Fruit fly (Drosophila melanogaster) whole organism, embryonic: ENCODE results near the gene CG14778.
A peak's percentile ranks its signal among the peaks of the same experiment; 100 is the strongest.

ENCODE experiments used
- Bgb ChIP-seq: fragments of 200-800 bp; sonication (Bioruptor generic); IDR thresholded peaks from 2 replicates; pipeline ENCODE4 v1.3.6; 2022; ENCODE audit warnings: missing biosample characterization, missing genetic modification characterization; ENCODE audit not compliant: partially characterized antibody
- Blimp-1 ChIP-seq: fragments of 200-800 bp; sonication (Bioruptor generic); optimal IDR thresholded peaks from 3 replicates; lab custom pipeline; 2018; ENCODE audit warnings: missing biosample characterization, missing genetic modification characterization, mild to moderate bottlenecking, moderate library complexity, missing genetic modification reagents
- CG1024 ChIP-seq: fragments of 200-800 bp; sonication (Bioruptor generic); IDR thresholded peaks from 2 replicates; pipeline ENCODE4 v1.3.6; 2022; ENCODE audit warnings: missing biosample characterization, missing genetic modification characterization
- CG11560 ChIP-seq: fragments of 200-800 bp; sonication (Bioruptor generic); IDR thresholded peaks from 3 replicates; pipeline ENCODE4 v1.3.6; 2022; ENCODE audit warnings: missing biosample characterization, missing genetic modification characterization
- CG11695 ChIP-seq: fragments of 200-800 bp; sonication (Bioruptor generic); IDR thresholded peaks from 3 replicates; pipeline ENCODE4 v1.3.6; 2022; ENCODE audit warnings: missing biosample characterization, missing genetic modification characterization
- CG12236 ChIP-seq: fragments of 200-800 bp; sonication (Bioruptor generic); optimal IDR thresholded peaks from 2 replicates; lab custom pipeline; 2016; ENCODE audit warnings: missing biosample characterization, missing genetic modification characterization
- CG13296 ChIP-seq: fragments of 200-800 bp; sonication (Bioruptor generic); optimal IDR thresholded peaks from 3 replicates; lab custom pipeline; 2018; ENCODE audit warnings: missing biosample characterization, mild to moderate bottlenecking, missing genetic modification characterization
- CG13894 ChIP-seq: fragments of 200-800 bp; sonication (Bioruptor generic); optimal IDR thresholded peaks from 3 replicates; lab custom pipeline; 2018; ENCODE audit warnings: missing biosample characterization, mild to moderate bottlenecking, missing genetic modification characterization, moderate library complexity
- CG14441 ChIP-seq: fragments of 200-800 bp; sonication (Bioruptor generic); IDR thresholded peaks from 2 replicates; pipeline ENCODE4 v1.3.6; 2022; ENCODE audit warnings: missing biosample characterization, missing genetic modification characterization
- CG1602 ChIP-seq: fragments of 200-800 bp; sonication (Bioruptor generic); optimal IDR thresholded peaks from 3 replicates; lab custom pipeline; 2016; ENCODE audit warnings: missing biosample characterization, missing genetic modification characterization
- CG17186 ChIP-seq: fragments of 200-800 bp; sonication (Bioruptor generic); optimal IDR thresholded peaks from 3 replicates; lab custom pipeline; 2017; ENCODE audit warnings: missing biosample characterization, missing genetic modification reagents, missing genetic modification characterization
- CG17359 ChIP-seq: fragments of 200-800 bp; sonication (Bioruptor generic); optimal IDR thresholded peaks from 3 replicates; lab custom pipeline; 2018; ENCODE audit warnings: missing biosample characterization, mild to moderate bottlenecking, missing genetic modification characterization, moderate library complexity
- CG17361 ChIP-seq: fragments of 200-800 bp; sonication (Bioruptor generic); IDR thresholded peaks from 3 replicates; pipeline ENCODE4 v1.3.6; 2022; ENCODE audit warnings: missing biosample characterization, missing genetic modification characterization
- CG1792 ChIP-seq: fragments of 200-800 bp; sonication (Bioruptor generic); optimal IDR thresholded peaks from 2 replicates; lab custom pipeline; 2016; ENCODE audit warnings: missing biosample characterization, missing genetic modification characterization
- CG2202 ChIP-seq: fragments of 200-800 bp; sonication (Bioruptor generic); optimal IDR thresholded peaks from 2 replicates; lab custom pipeline; 2018; ENCODE audit warnings: missing biosample characterization, mild to moderate bottlenecking, missing genetic modification characterization
- CG31388 ChIP-seq: fragments of 200-800 bp; sonication (Bioruptor generic); optimal IDR thresholded peaks from 2 replicates; lab custom pipeline; 2016; ENCODE audit warnings: missing biosample characterization, missing genetic modification characterization
- CG3995 ChIP-seq: fragments of 200-800 bp; sonication (Bioruptor generic); optimal IDR thresholded peaks from 3 replicates; lab custom pipeline; 2016; ENCODE audit warnings: missing biosample characterization, missing genetic modification characterization
- CG43689 ChIP-seq: fragments of 200-800 bp; sonication (Bioruptor generic); IDR thresholded peaks from 2 replicates; pipeline ENCODE4 v1.3.6; 2022; ENCODE audit warnings: missing biosample characterization, missing genetic modification characterization
- CG4820 ChIP-seq: fragments of 200-800 bp; sonication (Bioruptor generic); optimal IDR thresholded peaks from 3 replicates; lab custom pipeline; 2016; ENCODE audit warnings: missing biosample characterization, missing genetic modification characterization
- CG6854 ChIP-seq: fragments of 200-800 bp; sonication (Bioruptor generic); optimal IDR thresholded peaks from 3 replicates; lab custom pipeline; 2017; ENCODE audit warnings: missing biosample characterization, mild to moderate bottlenecking, missing genetic modification characterization
- CG7271 ChIP-seq: fragments of 200-800 bp; sonication (Bioruptor generic); optimal IDR thresholded peaks from 2 replicates; lab custom pipeline; 2018; ENCODE audit warnings: missing biosample characterization, mild to moderate bottlenecking, missing genetic modification characterization, moderate library complexity
- CG7357 ChIP-seq: fragments of 200-800 bp; sonication (Bioruptor generic); IDR thresholded peaks from 3 replicates; pipeline ENCODE4 v1.3.6; 2022; ENCODE audit warnings: missing biosample characterization, missing genetic modification characterization
- CG7556 ChIP-seq: fragments of 200-800 bp; sonication (Bioruptor generic); optimal IDR thresholded peaks from 2 replicates; lab custom pipeline; 2017; ENCODE audit warnings: missing biosample characterization, mild to moderate bottlenecking, missing genetic modification characterization
- CG9437 ChIP-seq: fragments of 200-800 bp; sonication (Bioruptor generic); optimal IDR thresholded peaks from 2 replicates; lab custom pipeline; 2018; ENCODE audit warnings: missing biosample characterization, mild to moderate bottlenecking, missing genetic modification characterization
- CrebB ChIP-seq: fragments of 200-800 bp; sonication (Bioruptor generic); optimal IDR thresholded peaks from 3 replicates; lab custom pipeline; 2018; ENCODE audit warnings: missing biosample characterization, mild to moderate bottlenecking, missing genetic modification characterization
- ERR ChIP-seq: fragments of 200-800 bp; sonication (Bioruptor generic); optimal IDR thresholded peaks from 2 replicates; lab custom pipeline; 2016; ENCODE audit warnings: missing biosample characterization, missing genetic modification characterization
- Hr78 ChIP-seq, 2 experiments: fragments of 200-800 bp in 1 of 2; fragments of >200 bp in 1 of 2; sonication (Bioruptor generic) in 1 of 2; optimal IDR thresholded peaks; 2 replicates each; lab custom pipeline; 2017 to 2019; ENCODE audit warnings: missing biosample characterization in 2 of 2, missing genetic modification characterization in 2 of 2, mild to moderate bottlenecking in 1 of 2, moderate library complexity in 1 of 2
- Hsf ChIP-seq: fragments of 200-800 bp; sonication (Bioruptor generic); optimal IDR thresholded peaks from 3 replicates; lab custom pipeline; 2016; ENCODE audit warnings: missing biosample characterization, missing genetic modification characterization
- Kr ChIP-seq: fragments of 200-800 bp; sonication (Bioruptor generic); optimal IDR thresholded peaks from 2 replicates; lab custom pipeline; 2017; ENCODE audit warnings: missing biosample characterization, mild to moderate bottlenecking, missing genetic modification characterization
- Lim3 ChIP-seq: fragments of 200-800 bp; sonication (Bioruptor generic); IDR thresholded peaks from 2 replicates; pipeline ENCODE4 v1.3.6; 2022; ENCODE audit warnings: missing biosample characterization, missing genetic modification characterization
- NC2β ChIP-seq: fragments of 200-800 bp; sonication (Bioruptor generic); optimal IDR thresholded peaks from 2 replicates; lab custom pipeline; 2016; ENCODE audit warnings: missing biosample characterization, missing genetic modification characterization
- NK7.1 ChIP-seq: fragments of 200-800 bp; sonication (Bioruptor generic); optimal IDR thresholded peaks from 3 replicates; lab custom pipeline; 2016; ENCODE audit warnings: missing biosample characterization, missing genetic modification characterization
- Nf-YC ChIP-seq: fragments of 200-800 bp; optimal IDR thresholded peaks from 3 replicates; lab custom pipeline; 2019; ENCODE audit warnings: missing biosample characterization, mild to moderate bottlenecking, missing genetic modification characterization, moderate library complexity
- Oaz ChIP-seq: fragments of 200-800 bp; sonication (Bioruptor generic); IDR thresholded peaks from 2 replicates; pipeline ENCODE4 v1.3.6; 2022; ENCODE audit warnings: missing biosample characterization, missing genetic modification characterization
- Optix ChIP-seq: fragments of 200-800 bp; sonication (Bioruptor generic); IDR thresholded peaks from 3 replicates; pipeline ENCODE4 v1.3.6; 2022; ENCODE audit warnings: missing biosample characterization, missing genetic modification characterization
- Sry-β ChIP-seq: fragments of 200-800 bp; sonication (Bioruptor generic); optimal IDR thresholded peaks from 2 replicates; lab custom pipeline; 2018; ENCODE audit warnings: missing biosample characterization, mild to moderate bottlenecking, missing genetic modification characterization, moderate library complexity
- Tbp ChIP-seq: fragments of >200 bp; optimal IDR thresholded peaks from 2 replicates; lab custom pipeline; 2018; ENCODE audit warnings: missing biosample characterization, missing genetic modification characterization
- ap ChIP-seq: fragments of 200-800 bp; sonication (Bioruptor generic); IDR thresholded peaks from 2 replicates; pipeline ENCODE4 v1.3.6; 2022; ENCODE audit warnings: missing biosample characterization, missing genetic modification characterization
- chif ChIP-seq, 2 experiments: fragments of 200-800 bp; sonication (Bioruptor generic); optimal IDR thresholded peaks; 3 replicates each; lab custom pipeline; 2016; ENCODE audit warnings: missing biosample characterization in 2 of 2, missing genetic modification characterization in 2 of 2
- h ChIP-seq: fragments of >200 bp; optimal IDR thresholded peaks from 2 replicates; lab custom pipeline; 2017
- hbn ChIP-seq: fragments of 200-800 bp; sonication (Bioruptor generic); IDR thresholded peaks from 2 replicates; pipeline ENCODE4 v1.3.6; 2022; ENCODE audit warnings: missing biosample characterization, missing genetic modification characterization; ENCODE audit not compliant: partially characterized antibody
- ind ChIP-seq: fragments of 200-800 bp; sonication (Bioruptor generic); optimal IDR thresholded peaks from 3 replicates; lab custom pipeline; 2016; ENCODE audit warnings: missing biosample characterization, missing genetic modification characterization
- lola ChIP-seq, 3 experiments: fragments of >200 bp in 2 of 3; fragments of 200-800 bp in 1 of 3; sonication (Bioruptor generic) in 1 of 3; optimal IDR thresholded peaks; 2 replicates each; lab custom pipeline; 2017 to 2019; ENCODE audit warnings: missing biosample characterization in 3 of 3, missing genetic modification characterization in 3 of 3, mild to moderate bottlenecking in 1 of 3, moderate library complexity in 1 of 3
- mirr ChIP-seq: fragments of 200-800 bp; sonication (Bioruptor generic); optimal IDR thresholded peaks from 3 replicates; lab custom pipeline; 2018; ENCODE audit warnings: missing biosample characterization, mild to moderate bottlenecking, missing genetic modification characterization
- onecut ChIP-seq: fragments of 200-800 bp; sonication (Bioruptor generic); IDR thresholded peaks from 2 replicates; pipeline ENCODE4 v1.3.6; 2022; ENCODE audit warnings: missing biosample characterization, missing genetic modification characterization
- otp ChIP-seq: fragments of 200-800 bp; sonication (Bioruptor generic); IDR thresholded peaks from 3 replicates; pipeline ENCODE4, ENCODE4 v1.3.6; 2022; ENCODE audit warnings: missing biosample characterization, missing genetic modification characterization
- pb ChIP-seq: fragments of 200-800 bp; sonication (Bioruptor generic); optimal IDR thresholded peaks from 3 replicates; lab custom pipeline; 2016; ENCODE audit warnings: missing biosample characterization, missing genetic modification characterization
- run ChIP-seq: fragments of 200-800 bp; sonication (Bioruptor generic); optimal IDR thresholded peaks from 3 replicates; lab custom pipeline; 2018; ENCODE audit warnings: missing biosample characterization, mild to moderate bottlenecking, missing genetic modification characterization
- sim ChIP-seq: fragments of 200-800 bp; sonication (Bioruptor generic); IDR thresholded peaks from 2 replicates; pipeline ENCODE4 v1.3.6; 2022; ENCODE audit warnings: missing biosample characterization, missing genetic modification characterization
- sisA ChIP-seq: fragments of 200-800 bp; sonication (Bioruptor generic); IDR thresholded peaks from 2 replicates; pipeline ENCODE4 v1.3.6; 2022; ENCODE audit warnings: missing biosample characterization, missing genetic modification characterization
- unpg ChIP-seq: fragments of 200-800 bp; sonication (Bioruptor generic); optimal IDR thresholded peaks from 3 replicates; lab custom pipeline; 2018; ENCODE audit warnings: missing biosample characterization, mild to moderate bottlenecking, missing genetic modification characterization, moderate library complexity
- yki ChIP-seq: fragments of >200 bp; optimal IDR thresholded peaks from 3 replicates; lab custom pipeline; 2018

The CG14778 gene

dm6 chrX:1470562-1470961, 3.3 kb downstream of the CG14778 start, which contains the start of gene pck:
TSS of gene pck (plus strand) at chrX:1470666.
- no peak for TF ChIP-seq ap (GFP tag; lab: Robert Waterston, UW)
- no peak for TF ChIP-seq Lim3
- TF ChIP-seq CG43689 (GFP tag; lab: Robert Waterston, UW) = no peak
- TF ChIP-seq CG7271 = peak; percentile 49
- TF ChIP-seq sim (GFP tag; lab: Robert Waterston, UW) = no peak
- no peak for TF ChIP-seq Sry-β (GFP tag; lab: Kevin White, UChicago)
- no peak for TF ChIP-seq CrebB
- TF ChIP-seq pb (GFP tag; lab: Kevin White, UChicago) = no peak
- peak; percentile 67 for TF ChIP-seq Hsf (GFP tag; lab: Kevin White, UChicago)
- TF ChIP-seq CG12236 = peak; percentile 45
- peak; percentile 64 for TF ChIP-seq CG4820 (GFP tag; lab: Kevin White, UChicago)
- TF ChIP-seq CG17186 = peak; percentile 78
- TF ChIP-seq chif (GFP tag; optimal IDR thresholded peaks at IDR 0.05; lab: Kevin White, UChicago) = peak in 1 of 2 experiments; percentile 64
- no peak for TF ChIP-seq run (tag; lab: Kevin White, UChicago)
- peak; percentile 36 for TF ChIP-seq CG1792
- no peak for TF ChIP-seq yki (lab: Kevin White, UChicago)
- peak; percentile 52 for TF ChIP-seq CG17359
- peak; percentile 56 for TF ChIP-seq CG1024
- peak; percentile 45 for TF ChIP-seq CG9437 (GFP tag; lab: Kevin White, UChicago)
- TF ChIP-seq ind = peak; percentile 74
- TF ChIP-seq Oaz (GFP tag; lab: Robert Waterston, UW) = no peak
- peak; percentile 12 for TF ChIP-seq CG13894 (tag; lab: Kevin White, UChicago)
- TF ChIP-seq sisA (GFP tag; lab: Robert Waterston, UW) = peak; percentile 70
- peak; percentile 59 for TF ChIP-seq CG1602
- peak in 1 of 3 experiments; percentile 48 for TF ChIP-seq lola (GFP tag; optimal IDR thresholded peaks at IDR 0.05; lab: Kevin White, UChicago)
- TF ChIP-seq Nf-YC (tag; lab: Kevin White, UChicago) = peak; percentile 31
- TF ChIP-seq CG17361 (GFP tag; lab: Robert Waterston, UW) = peak; percentile 48; the same call in 1 of the 3 replicates
- TF ChIP-seq mirr (GFP tag; lab: Kevin White, UChicago) = no peak
- peak; percentile 70 for TF ChIP-seq unpg (GFP tag; lab: Kevin White, UChicago)
- no peak for TF ChIP-seq h
- TF ChIP-seq CG11560 (tag; lab: Robert Waterston, UW) = no peak
- TF ChIP-seq CG14441 (GFP tag; lab: Robert Waterston, UW) = peak; percentile 61
- TF ChIP-seq CG31388 (GFP tag; lab: Kevin White, UChicago) = peak; percentile 23
- TF ChIP-seq Bgb (GFP tag; lab: Robert Waterston, UW) = no peak; the same call in 1 of the 2 replicates
- no peak for TF ChIP-seq Blimp-1
- no peak for TF ChIP-seq Tbp (GFP tag; lab: Kevin White, UChicago)
- TF ChIP-seq NK7.1 (GFP tag; lab: Kevin White, UChicago) = no peak
- TF ChIP-seq NC2β = peak; percentile 71
- no peak for TF ChIP-seq otp
- peak; percentile 52 for TF ChIP-seq onecut (GFP tag; lab: Robert Waterston, UW)
- peak; percentile 41; the same call in 1 of the 2 replicates for TF ChIP-seq hbn (GFP tag; lab: Robert Waterston, UW)
- TF ChIP-seq CG13296 = peak; percentile 25
- TF ChIP-seq CG6854 (GFP tag; lab: Kevin White, UChicago) = no peak
- TF ChIP-seq CG7556 (GFP tag; lab: Kevin White, UChicago) = peak; percentile 56
- TF ChIP-seq CG2202 (tag; lab: Kevin White, UChicago) = peak; percentile 53
- no peak for TF ChIP-seq Kr (GFP tag; lab: Kevin White, UChicago)
- TF ChIP-seq Hr78 (GFP tag; optimal IDR thresholded peaks at IDR 0.05; lab: Kevin White, UChicago) = no peak
- no peak for TF ChIP-seq CG3995 (GFP tag; lab: Kevin White, UChicago)
- no peak for TF ChIP-seq CG11695
- TF ChIP-seq Optix (GFP tag; lab: Robert Waterston, UW) = peak; percentile 70; the same call in 2 of the 3 replicates
- peak; percentile 60 for TF ChIP-seq ERR
- TF ChIP-seq CG7357 = peak; percentile 20; the same call in 1 of the 3 replicates
